Fruit fly (Drosophila melanogaster) whole organism, prepupa: ENCODE results near the gene CG14232.

Experiments used
- CG10631 ChIP-seq: fragments of 200-800 bp; sonication (Bioruptor generic); optimal IDR thresholded peaks from 2 replicates; lab custom pipeline; 2016; ENCODE audit warnings: missing biosample characterization, missing genetic modification characterization
- CG10669 ChIP-seq: fragments of 200-800 bp; sonication (Bioruptor generic); optimal IDR thresholded peaks from 3 replicates; lab custom pipeline; 2018; ENCODE audit warnings: missing biosample characterization, mild to moderate bottlenecking, missing genetic modification characterization, moderate library complexity
- CG11294 ChIP-seq: fragments of 200-800 bp; sonication (Bioruptor generic); IDR thresholded peaks from 2 replicates; pipeline ENCODE4 v1.3.6; 2022; ENCODE audit warnings: missing biosample characterization, missing genetic modification characterization
- CG11762 ChIP-seq: fragments of 200-800 bp; sonication (Bioruptor generic); optimal IDR thresholded peaks from 3 replicates; lab custom pipeline; 2016; ENCODE audit warnings: missing biosample characterization, missing genetic modification characterization; ENCODE audit not compliant: insufficient read depth
- CG11902 ChIP-seq: fragments of 200-800 bp; sonication (Bioruptor generic); optimal IDR thresholded peaks from 3 replicates; lab custom pipeline; 2016; ENCODE audit warnings: missing biosample characterization, missing genetic modification characterization
- CG15336 ChIP-seq: fragments of 200-800 bp; sonication (Bioruptor generic); IDR thresholded peaks from 2 replicates; pipeline ENCODE4 v1.3.6; 2022; ENCODE audit warnings: missing biosample characterization, missing genetic modification characterization
- CG16779 ChIP-seq: fragments of 200-800 bp; sonication (Bioruptor generic); optimal IDR thresholded peaks from 3 replicates; lab custom pipeline; 2017; ENCODE audit warnings: missing biosample characterization, mild to moderate bottlenecking, missing genetic modification characterization
- CG3032 ChIP-seq: fragments of 200-800 bp; optimal IDR thresholded peaks from 2 replicates; lab custom pipeline; 2019; ENCODE audit warnings: missing biosample characterization, mild to moderate bottlenecking, missing genetic modification characterization, moderate library complexity
- CG31627 ChIP-seq: fragments of 200-800 bp; sonication (Bioruptor generic); optimal IDR thresholded peaks from 3 replicates; lab custom pipeline; 2016; ENCODE audit warnings: missing biosample characterization, missing genetic modification characterization
- CG32006 ChIP-seq: fragments of 200-800 bp; sonication (Bioruptor generic); optimal IDR thresholded peaks from 3 replicates; lab custom pipeline; 2017; ENCODE audit warnings: missing biosample characterization, mild to moderate bottlenecking, missing genetic modification characterization
- CG34406 ChIP-seq: fragments of 200-800 bp; sonication (Bioruptor generic); optimal IDR thresholded peaks from 3 replicates; lab custom pipeline; 2016; ENCODE audit warnings: missing biosample characterization, missing genetic modification characterization
- CG3919 ChIP-seq: fragments of 200-800 bp; sonication (Bioruptor generic); optimal IDR thresholded peaks from 3 replicates; lab custom pipeline; 2016; ENCODE audit warnings: missing biosample characterization, missing genetic modification characterization
- CG4318 ChIP-seq: fragments of 200-800 bp; sonication (Bioruptor generic); optimal IDR thresholded peaks from 3 replicates; lab custom pipeline; 2017; ENCODE audit warnings: missing biosample characterization, mild to moderate bottlenecking, missing genetic modification characterization
- CG6163 ChIP-seq: fragments of 200-800 bp; sonication (Bioruptor generic); IDR thresholded peaks from 3 replicates; pipeline ENCODE4 v1.3.6; 2022; ENCODE audit warnings: missing biosample characterization, missing genetic modification characterization
- CG6276 ChIP-seq: fragments of 200-800 bp; sonication (Bioruptor generic); optimal IDR thresholded peaks from 2 replicates; lab custom pipeline; 2017; ENCODE audit warnings: missing biosample characterization, mild to moderate bottlenecking, missing genetic modification characterization
- CG6808 ChIP-seq: fragments of 200-800 bp; sonication (Bioruptor generic); optimal IDR thresholded peaks from 3 replicates; lab custom pipeline; 2017; ENCODE audit warnings: missing biosample characterization, missing genetic modification characterization, mild to moderate bottlenecking, moderate library complexity, missing genetic modification reagents
- CG6854 ChIP-seq: fragments of 200-800 bp; sonication (Bioruptor generic); optimal IDR thresholded peaks from 2 replicates; lab custom pipeline; 2017; ENCODE audit warnings: missing biosample characterization, mild to moderate bottlenecking, missing genetic modification characterization
- CG7368 ChIP-seq: fragments of 200-800 bp; sonication (Bioruptor generic); optimal IDR thresholded peaks from 3 replicates; lab custom pipeline; 2016; ENCODE audit warnings: missing biosample characterization, missing genetic modification characterization
- CG8319 ChIP-seq: fragments of 200-800 bp; sonication (Bioruptor generic); optimal IDR thresholded peaks from 3 replicates; lab custom pipeline; 2016; ENCODE audit warnings: missing biosample characterization, missing genetic modification characterization
- CG8632 ChIP-seq: fragments of 200-800 bp; sonication (Bioruptor generic); optimal IDR thresholded peaks from 3 replicates; lab custom pipeline; 2016; ENCODE audit warnings: missing biosample characterization, missing genetic modification characterization
- CG9139 ChIP-seq: fragments of 200-800 bp; sonication (Bioruptor generic); optimal IDR thresholded peaks from 3 replicates; lab custom pipeline; 2017; ENCODE audit warnings: missing biosample characterization, mild to moderate bottlenecking, missing genetic modification characterization
- Eip78C ChIP-seq: fragments of 200-800 bp; sonication (Bioruptor generic); peaks from one replicate; lab custom pipeline; 2016; ENCODE audit warnings: missing biosample characterization, missing genetic modification characterization
- Eip93F ChIP-seq: fragments of 200-800 bp; sonication (Bioruptor generic); optimal IDR thresholded peaks from 2 replicates; lab custom pipeline; 2016; ENCODE audit warnings: missing biosample characterization, mild to moderate bottlenecking, missing genetic modification characterization
- Ets21C ChIP-seq: fragments of 200-800 bp; sonication (Bioruptor generic); optimal IDR thresholded peaks from 3 replicates; lab custom pipeline; 2016; ENCODE audit warnings: missing biosample characterization, missing genetic modification characterization
- Gug ChIP-seq: fragments of 200-800 bp; sonication (Bioruptor generic); IDR thresholded peaks from 2 replicates; pipeline ENCODE4 v1.3.6; 2022; ENCODE audit warnings: missing biosample characterization, missing genetic modification characterization
- Hr38 ChIP-seq: sonication (Bioruptor generic); optimal IDR thresholded peaks from 2 replicates; lab custom pipeline; 2016; ENCODE audit warnings: missing biosample characterization, missing genetic modification characterization
- Hr4 ChIP-seq: fragments of 200-800 bp; sonication (Bioruptor generic); optimal IDR thresholded peaks from 3 replicates; lab custom pipeline; 2016; ENCODE audit warnings: missing biosample characterization, missing genetic modification characterization
- Met ChIP-seq: fragments of 200-800 bp; sonication (Bioruptor generic); optimal IDR thresholded peaks from 3 replicates; lab custom pipeline; 2016; ENCODE audit warnings: missing biosample characterization, missing genetic modification characterization
- Smox ChIP-seq: fragments of 200-800 bp; sonication (Bioruptor generic); optimal IDR thresholded peaks from 3 replicates; lab custom pipeline; 2016; ENCODE audit warnings: missing biosample characterization, missing genetic modification characterization
- Sox102F ChIP-seq: fragments of 200-800 bp; sonication (Bioruptor generic); optimal IDR thresholded peaks from 2 replicates; lab custom pipeline; 2016; ENCODE audit warnings: missing biosample characterization, mild to moderate bottlenecking, missing genetic modification characterization
- Sox14 ChIP-seq: fragments of 200-800 bp; sonication (Bioruptor generic); optimal IDR thresholded peaks from 3 replicates; lab custom pipeline; 2016; ENCODE audit warnings: missing biosample characterization, missing genetic modification characterization
- Sox15 ChIP-seq: fragments of 200-800 bp; sonication (Bioruptor generic); optimal IDR thresholded peaks from 3 replicates; lab custom pipeline; 2016; ENCODE audit warnings: missing biosample characterization, missing genetic modification characterization
- cyc ChIP-seq: fragments of 200-800 bp; sonication (Bioruptor generic); optimal IDR thresholded peaks from 3 replicates; lab custom pipeline; 2016; ENCODE audit warnings: missing biosample characterization, missing genetic modification characterization
- dac ChIP-seq: fragments of 200-800 bp; sonication (Bioruptor generic); optimal IDR thresholded peaks from 2 replicates; lab custom pipeline; 2017; ENCODE audit warnings: missing biosample characterization, mild to moderate bottlenecking, missing genetic modification characterization
- dsx ChIP-seq: fragments of 200-800 bp; optimal IDR thresholded peaks from 3 replicates; lab custom pipeline; 2019; ENCODE audit warnings: missing biosample characterization, mild to moderate bottlenecking, missing genetic modification characterization, moderate library complexity; ENCODE audit not compliant: poor library complexity, severe bottlenecking
- eg ChIP-seq: fragments of 200-800 bp; sonication (Bioruptor generic); IDR thresholded peaks from 3 replicates; pipeline ENCODE4 v1.3.6; 2022; ENCODE audit warnings: missing biosample characterization, missing genetic modification characterization
- esn ChIP-seq: fragments of 200-800 bp; sonication (Bioruptor generic); optimal IDR thresholded peaks from 2 replicates; lab custom pipeline; 2016; ENCODE audit warnings: missing biosample characterization, mild to moderate bottlenecking, missing genetic modification characterization, moderate library complexity
- fd59A ChIP-seq: fragments of 200-800 bp; sonication (Bioruptor generic); optimal IDR thresholded peaks from 2 replicates; lab custom pipeline; 2017; ENCODE audit warnings: missing biosample characterization, mild to moderate bottlenecking, missing genetic modification characterization, missing genetic modification reagents
- fd85E ChIP-seq: fragments of 200-800 bp; sonication (Bioruptor generic); optimal IDR thresholded peaks from 3 replicates; lab custom pipeline; 2016; ENCODE audit warnings: missing biosample characterization, missing genetic modification characterization
- fkh ChIP-seq: fragments of 200-800 bp; sonication (Bioruptor generic); optimal IDR thresholded peaks from 3 replicates; lab custom pipeline; 2017; ENCODE audit warnings: missing biosample characterization, mild to moderate bottlenecking, missing genetic modification characterization, moderate library complexity
- pdm3 ChIP-seq: fragments of 200-800 bp; sonication (Bioruptor generic); optimal IDR thresholded peaks from 3 replicates; lab custom pipeline; 2016; ENCODE audit warnings: missing biosample characterization, missing genetic modification characterization
- salr ChIP-seq, 2 experiments: fragments of 200-800 bp; sonication (Bioruptor generic); optimal IDR thresholded peaks; 3 replicates each; lab custom pipeline; 2016 to 2018; ENCODE audit warnings: missing biosample characterization in 2 of 2, missing genetic modification characterization in 2 of 2, mild to moderate bottlenecking in 1 of 2
- spab ChIP-seq: fragments of 200-800 bp; sonication (Bioruptor generic); optimal IDR thresholded peaks from 2 replicates; lab custom pipeline; 2017; ENCODE audit warnings: missing biosample characterization, mild to moderate bottlenecking, missing genetic modification characterization, missing genetic modification reagents
- ss ChIP-seq, 2 experiments: fragments of 200-800 bp; sonication (Bioruptor generic); optimal IDR thresholded peaks; 2 replicates in 1 of 2; 3 replicates in 1 of 2; lab custom pipeline; 2017 to 2018; ENCODE audit warnings: mild to moderate bottlenecking in 2 of 2, missing biosample characterization in 2 of 2, missing genetic modification characterization in 2 of 2, moderate library complexity in 1 of 2
- svp ChIP-seq: fragments of 200-800 bp; sonication (Bioruptor generic); peaks from one replicate; lab custom pipeline; 2016; ENCODE audit warnings: missing biosample characterization, missing genetic modification characterization
- topi ChIP-seq: fragments of 200-800 bp; sonication (Bioruptor generic); optimal IDR thresholded peaks from 3 replicates; lab custom pipeline; 2016; ENCODE audit warnings: missing biosample characterization, missing genetic modification characterization
- vri ChIP-seq: fragments of 200-800 bp; sonication (Bioruptor generic); optimal IDR thresholded peaks from 3 replicates; lab custom pipeline; 2016; ENCODE audit warnings: missing biosample characterization, mild to moderate bottlenecking, missing genetic modification characterization

Gene CG14232

DNA sequence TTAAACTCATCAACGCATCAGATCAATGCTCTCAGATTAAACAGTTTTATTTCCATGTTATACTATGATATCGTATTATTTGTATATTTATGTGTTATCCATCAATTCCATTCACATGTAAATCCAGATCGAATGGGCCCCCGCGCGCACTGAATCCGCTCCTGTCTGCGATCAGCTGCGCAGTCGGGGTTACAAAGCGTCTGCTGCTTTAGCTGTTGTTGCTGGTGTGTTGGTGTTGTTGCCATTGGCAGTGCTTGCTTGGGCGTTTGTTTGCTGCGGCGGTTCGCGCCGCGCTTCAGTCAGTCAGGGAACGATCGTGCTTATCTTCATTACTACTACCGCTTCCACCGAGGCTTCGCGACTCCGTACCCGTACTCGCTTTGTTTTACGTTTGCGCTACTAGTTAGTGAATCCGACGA is 37.1 kb downstream of the CG14232 start, which contains the start of gene Zw (continued):
- peak; percentile 40 for TF ChIP-seq CG10669
- TF ChIP-seq CG3032 (tag; lab: Kevin White, UChicago), result peak; percentile 36
- TF ChIP-seq dac (GFP tag; lab: Kevin White, UChicago), result peak; percentile 16
- peak; percentile 71 for TF ChIP-seq CG6163 (GFP tag; lab: Robert Waterston, UW)
- TF ChIP-seq Ets21C, result peak; percentile 60
- TF ChIP-seq topi (GFP tag; lab: Kevin White, UChicago), result peak; percentile 66
- TF ChIP-seq spab (GFP tag; lab: Kevin White, UChicago), result peak; percentile 2
- no peak for TF ChIP-seq CG8319 (GFP tag; lab: Kevin White, UChicago)
- TF ChIP-seq fkh (GFP tag; lab: Kevin White, UChicago), result peak; percentile 44
- peak; percentile 49 for TF ChIP-seq CG3919 (GFP tag; lab: Kevin White, UChicago)
- TF ChIP-seq Gug (GFP tag; lab: Robert Waterston, UW), result peak; percentile 49; the same call in 1 of the 2 replicates
- no peak for TF ChIP-seq fd85E (GFP tag; lab: Kevin White, UChicago)
- peak; percentile 67 for TF ChIP-seq pdm3 (GFP tag; lab: Kevin White, UChicago)
- TF ChIP-seq Sox14 (GFP tag; lab: Kevin White, UChicago), result peak; percentile 65
- TF ChIP-seq cyc, result peak; percentile 72
- peak; percentile 89 for TF ChIP-seq CG11902 (GFP tag; lab: Kevin White, UChicago)
- peak; percentile 19 for TF ChIP-seq Sox15 (GFP tag; lab: Kevin White, UChicago)
- no peak for TF ChIP-seq Hr38 (GFP tag; lab: Kevin White, UChicago)
- TF ChIP-seq CG10631 (GFP tag; lab: Kevin White, UChicago), result no peak
- peak; percentile 55 for TF ChIP-seq vri
- TF ChIP-seq Sox102F, result peak; percentile 49
- peak; percentile 6 for TF ChIP-seq dsx (GFP tag; lab: Kevin White, UChicago)
- peak; percentile 19 for TF ChIP-seq CG16779 (tag; lab: Kevin White, UChicago)
- peak; percentile 4 for TF ChIP-seq CG34406 (GFP tag; lab: Kevin White, UChicago)
- peak; percentile 18 for TF ChIP-seq CG11762
- TF ChIP-seq CG7368, result peak; percentile 4
- TF ChIP-seq CG9139 (GFP tag; lab: Kevin White, UChicago), result no peak
- peak; percentile 91 for TF ChIP-seq svp
- TF ChIP-seq CG31627 (GFP tag; lab: Kevin White, UChicago), result peak; percentile 60
- TF ChIP-seq Eip78C (GFP tag; lab: Kevin White, UChicago), result peak; percentile 76
- peak; percentile 15 to 31 for TF ChIP-seq ss (GFP tag; optimal IDR thresholded peaks at IDR 0.05; lab: Kevin White, UChicago)
- TF ChIP-seq CG6808 (GFP tag; lab: Kevin White, UChicago), result peak; percentile 39
- peak; percentile 55 for TF ChIP-seq CG32006 (GFP tag; lab: Kevin White, UChicago)
- TF ChIP-seq CG15336 (GFP tag; lab: Robert Waterston, UW), result peak; percentile 43; the same call in 1 of the 2 replicates
- TF ChIP-seq CG11294 (GFP tag; lab: Robert Waterston, UW), result peak; percentile 34; the same call in 1 of the 2 replicates
- peak; percentile 33 for TF ChIP-seq CG6854 (GFP tag; lab: Kevin White, UChicago)
- TF ChIP-seq salr (GFP tag; optimal IDR thresholded peaks at IDR 0.05; lab: Kevin White, UChicago), result peak in 1 of 2 experiments; percentile 30
- peak; percentile 17 for TF ChIP-seq CG4318 (GFP tag; lab: Kevin White, UChicago)
- no peak for TF ChIP-seq CG6276 (GFP tag; lab: Kevin White, UChicago)

dm6 chrX:19665684-19666141 is 38.3 kb downstream of the CG14232 start:
- TF ChIP-seq Eip93F (no peak), CG3032 (tag; lab: Kevin White, UChicago) (peak; percentile 41), Hr38 (GFP tag; lab: Kevin White, UChicago) (no peak), topi (GFP tag; lab: Kevin White, UChicago) (peak; percentile 26), CG6808 (GFP tag; lab: Kevin White, UChicago) (no peak), esn (peak; percentile 33), spab (GFP tag; lab: Kevin White, UChicago) (no peak), eg (GFP tag; lab: Robert Waterston, UW) (peak; percentile 80), vri (peak; percentile 7), CG4318 (GFP tag; lab: Kevin White, UChicago) (no peak), svp (peak; percentile 93), Smox (GFP tag; lab: Kevin White, UChicago) (peak; percentile 7), CG11294 (GFP tag; lab: Robert Waterston, UW) (0 out of 2 replicates have a peak, but pooled peaks have one; percentile 19), Met (GFP tag; lab: Kevin White, UChicago) (peak; percentile 27), CG8632 (GFP tag; lab: Kevin White, UChicago) (no peak), CG6276 (GFP tag; lab: Kevin White, UChicago) (no peak), Sox15 (GFP tag; lab: Kevin White, UChicago) (no peak), CG7368 (no peak), CG8319 (GFP tag; lab: Kevin White, UChicago) (no peak), CG32006 (GFP tag; lab: Kevin White, UChicago) (peak; percentile 48), fd59A (GFP tag; lab: Kevin White, UChicago) (no peak), CG10631 (GFP tag; lab: Kevin White, UChicago) (no peak), CG10669 (peak; percentile 22), pdm3 (GFP tag; lab: Kevin White, UChicago) (peak; percentile 36), salr (GFP tag; optimal IDR thresholded peaks at IDR 0.05; lab: Kevin White, UChicago) (no peak), CG31627 (GFP tag; lab: Kevin White, UChicago) (peak; percentile 56), Hr4 (peak; percentile 23)
